Fruit fly (Drosophila melanogaster): ENCODE data around the gene CG34408.

- TF ChIP-seq insv (optimal IDR thresholded peaks at IDR 0.05), result no peak
- no peak for TF ChIP-seq Sin3A (optimal IDR thresholded peaks at IDR 0.05)
- TF ChIP-seq h (optimal IDR thresholded peaks at IDR 0.05), result no peak
- no peak for TF ChIP-seq psq (optimal IDR thresholded peaks at IDR 0.05)
- TF ChIP-seq Myc (optimal IDR thresholded peaks at IDR 0.05), result no peak
- TF ChIP-seq ttk (optimal IDR thresholded peaks at IDR 0.05), result no peak
These were observed 32.8 kb downstream of the CG34408 start for dm6 chrX:10252745-10253144.
